Fruit fly (Drosophila melanogaster) whole organism, embryonic: ENCODE data around the gene CG13067.

Experiments used
- Bdp1 ChIP-seq: fragments of 200-800 bp; sonication (Bioruptor generic); optimal IDR thresholded peaks from 3 replicates; lab custom pipeline; 2016; ENCODE audit warnings: missing biosample characterization, missing genetic modification characterization
- Blimp-1 ChIP-seq: fragments of 200-800 bp; sonication (Bioruptor generic); optimal IDR thresholded peaks from 3 replicates; lab custom pipeline; 2018; ENCODE audit warnings: missing biosample characterization, missing genetic modification characterization, mild to moderate bottlenecking, moderate library complexity, missing genetic modification reagents
- Bteb2 ChIP-seq: fragments of 200-800 bp; sonication (Bioruptor generic); optimal IDR thresholded peaks from 2 replicates; lab custom pipeline; 2016; ENCODE audit warnings: missing biosample characterization, missing genetic modification characterization
- CG10654 ChIP-seq: fragments of 200-800 bp; sonication (Bioruptor generic); optimal IDR thresholded peaks from 2 replicates; lab custom pipeline; 2016; ENCODE audit warnings: missing biosample characterization, missing genetic modification characterization
- CG11085 ChIP-seq: fragments of 200-800 bp; sonication (Bioruptor generic); IDR thresholded peaks from 2 replicates; pipeline ENCODE4 v1.3.6; 2022; ENCODE audit warnings: missing biosample characterization, missing genetic modification characterization
- CG12155 ChIP-seq: fragments of 200-800 bp; sonication (Bioruptor generic); optimal IDR thresholded peaks from 3 replicates; lab custom pipeline; 2016; ENCODE audit warnings: missing biosample characterization, missing genetic modification characterization
- CG12391 ChIP-seq: fragments of 200-800 bp; sonication (Bioruptor generic); optimal IDR thresholded peaks from 3 replicates; lab custom pipeline; 2018; ENCODE audit warnings: missing biosample characterization, mild to moderate bottlenecking, missing genetic modification characterization, moderate library complexity
- CG13775 ChIP-seq: fragments of 200-800 bp; sonication (Bioruptor generic); optimal IDR thresholded peaks from 3 replicates; lab custom pipeline; 2017; ENCODE audit warnings: missing biosample characterization, mild to moderate bottlenecking, missing genetic modification characterization
- CG14860 ChIP-seq: fragments of 200-800 bp; sonication (Bioruptor generic); IDR thresholded peaks from 3 replicates; pipeline ENCODE4 v1.3.6; 2022; ENCODE audit warnings: missing biosample characterization, missing genetic modification characterization; ENCODE audit not compliant: partially characterized antibody
- CG1603 ChIP-seq: fragments of 200-800 bp; sonication (Bioruptor generic); optimal IDR thresholded peaks from 2 replicates; lab custom pipeline; 2019; ENCODE audit warnings: missing biosample characterization, mild to moderate bottlenecking, missing genetic modification characterization, moderate library complexity
- CG1647 ChIP-seq: fragments of 200-800 bp; sonication (Bioruptor generic); optimal IDR thresholded peaks from 3 replicates; lab custom pipeline; 2016; ENCODE audit warnings: missing biosample characterization, missing genetic modification characterization
- CG17186 ChIP-seq: fragments of 200-800 bp; sonication (Bioruptor generic); optimal IDR thresholded peaks from 3 replicates; lab custom pipeline; 2017; ENCODE audit warnings: missing biosample characterization, missing genetic modification reagents, missing genetic modification characterization
- CG17802 ChIP-seq: fragments of 200-800 bp; sonication (Bioruptor generic); optimal IDR thresholded peaks from 2 replicates; lab custom pipeline; 2018; ENCODE audit warnings: missing biosample characterization, mild to moderate bottlenecking, missing genetic modification characterization, moderate library complexity
- CG18011 ChIP-seq: fragments of 200-800 bp; sonication (Bioruptor generic); optimal IDR thresholded peaks from 2 replicates; lab custom pipeline; 2017; ENCODE audit warnings: missing biosample characterization, missing genetic modification characterization, mild to moderate bottlenecking, moderate library complexity, missing genotype
- CG34422 ChIP-seq: fragments of 200-800 bp; sonication (Bioruptor generic); IDR thresholded peaks from 3 replicates; pipeline ENCODE4 v1.3.6; 2022; ENCODE audit warnings: missing biosample characterization, missing genetic modification characterization
- CG6254 ChIP-seq: fragments of 200-800 bp; sonication (Bioruptor generic); optimal IDR thresholded peaks from 3 replicates; lab custom pipeline; 2017; ENCODE audit warnings: mild to moderate bottlenecking, missing biosample characterization, missing genetic modification reagents, missing genetic modification characterization
- CG6272 ChIP-seq: fragments of 200-800 bp; sonication (Bioruptor generic); IDR thresholded peaks from 2 replicates; pipeline ENCODE4 v1.3.6; 2022; ENCODE audit warnings: missing biosample characterization, missing genetic modification characterization
- CG7963 ChIP-seq: fragments of 200-800 bp; sonication (Bioruptor generic); IDR thresholded peaks from 3 replicates; pipeline ENCODE4 v1.3.6; 2022; ENCODE audit warnings: missing biosample characterization, missing genetic modification characterization; ENCODE audit not compliant: partially characterized antibody
- CG8388 ChIP-seq: fragments of 200-800 bp; sonication (Bioruptor generic); optimal IDR thresholded peaks from 2 replicates; lab custom pipeline; 2019; ENCODE audit warnings: missing biosample characterization, mild to moderate bottlenecking, missing genetic modification characterization, moderate library complexity
- CG9609 ChIP-seq: fragments of 200-800 bp; sonication (Bioruptor generic); optimal IDR thresholded peaks from 3 replicates; lab custom pipeline; 2016; ENCODE audit warnings: missing biosample characterization, missing genetic modification characterization
- CrebB ChIP-seq: fragments of 200-800 bp; sonication (Bioruptor generic); optimal IDR thresholded peaks from 3 replicates; lab custom pipeline; 2018; ENCODE audit warnings: missing biosample characterization, mild to moderate bottlenecking, missing genetic modification characterization
- Dp ChIP-seq: fragments of 200-800 bp; sonication (Bioruptor generic); optimal IDR thresholded peaks from 2 replicates; lab custom pipeline; 2018; ENCODE audit warnings: missing biosample characterization, mild to moderate bottlenecking, missing genetic modification characterization, moderate library complexity
- Eip74EF ChIP-seq, 2 experiments: fragments of 200-800 bp in 1 of 2; fragments of >200 bp in 1 of 2; sonication (Bioruptor generic) in 1 of 2; optimal IDR thresholded peaks; 2 replicates each; lab custom pipeline; 2017 to 2019; ENCODE audit warnings: missing biosample characterization in 2 of 2, missing genetic modification characterization in 2 of 2, mild to moderate bottlenecking in 1 of 2, moderate library complexity in 1 of 2
- Ets65A ChIP-seq: fragments of 200-800 bp; sonication (Bioruptor generic); peaks from one replicate; lab custom pipeline; 2016; ENCODE audit warnings: missing biosample characterization, missing genetic modification characterization
- Gsc ChIP-seq: fragments of 200-800 bp; sonication (Bioruptor generic); IDR thresholded peaks from 2 replicates; pipeline ENCODE4 v1.3.6; 2022; ENCODE audit warnings: missing biosample characterization, missing genetic modification characterization
- HLH54F ChIP-seq: fragments of 200-800 bp; sonication (Bioruptor generic); optimal IDR thresholded peaks from 3 replicates; lab custom pipeline; 2016; ENCODE audit warnings: missing biosample characterization, missing genetic modification characterization
- Mes4 ChIP-seq: fragments of 200-800 bp; sonication (Bioruptor generic); optimal IDR thresholded peaks from 2 replicates; lab custom pipeline; 2016; ENCODE audit warnings: missing biosample characterization, missing genetic modification characterization
- Rx ChIP-seq: fragments of 200-800 bp; sonication (Bioruptor generic); IDR thresholded peaks from 2 replicates; pipeline ENCODE4 v1.3.6; 2022; ENCODE audit warnings: missing biosample characterization, missing genetic modification characterization
- Sry-δ ChIP-seq: fragments of 200-800 bp; sonication (Bioruptor generic); optimal IDR thresholded peaks from 2 replicates; lab custom pipeline; 2016; ENCODE audit warnings: missing biosample characterization, missing genetic modification characterization
- Xbp1 ChIP-seq: fragments of 200-800 bp; sonication (Bioruptor generic); optimal IDR thresholded peaks from 3 replicates; lab custom pipeline; 2016; ENCODE audit warnings: missing biosample characterization, mild to moderate bottlenecking, missing genetic modification characterization
- amos ChIP-seq: fragments of 200-800 bp; sonication (Bioruptor generic); IDR thresholded peaks from 2 replicates; pipeline ENCODE4 v1.3.6; 2022; ENCODE audit warnings: missing biosample characterization, missing genetic modification characterization; ENCODE audit not compliant: partially characterized antibody
- caup ChIP-seq: fragments of 200-800 bp; sonication (Bioruptor generic); optimal IDR thresholded peaks from 3 replicates; lab custom pipeline; 2017; ENCODE audit warnings: missing biosample characterization, mild to moderate bottlenecking, missing genetic modification characterization, moderate library complexity; ENCODE audit not compliant: severe bottlenecking
- cwo ChIP-seq: fragments of 200-800 bp; sonication (Bioruptor generic); optimal IDR thresholded peaks from 3 replicates; lab custom pipeline; 2017; ENCODE audit warnings: missing biosample characterization, missing genetic modification characterization, mild to moderate bottlenecking, moderate library complexity, missing genetic modification reagents
- disco-r ChIP-seq: fragments of 200-800 bp; sonication (Bioruptor generic); optimal IDR thresholded peaks from 2 replicates; lab custom pipeline; 2016; ENCODE audit warnings: missing biosample characterization, missing genetic modification characterization
- dmrt11E ChIP-seq: fragments of 200-800 bp; sonication (Bioruptor generic); optimal IDR thresholded peaks from 3 replicates; lab custom pipeline; 2018; ENCODE audit warnings: missing biosample characterization, mild to moderate bottlenecking, missing genetic modification characterization, moderate library complexity
- ind ChIP-seq: fragments of 200-800 bp; sonication (Bioruptor generic); optimal IDR thresholded peaks from 3 replicates; lab custom pipeline; 2016; ENCODE audit warnings: missing biosample characterization, missing genetic modification characterization
- jumu ChIP-seq: fragments of 200-800 bp; sonication (Bioruptor generic); optimal IDR thresholded peaks from 3 replicates; lab custom pipeline; 2016; ENCODE audit warnings: missing biosample characterization, missing genetic modification characterization
- kay ChIP-seq: fragments of 200-800 bp; sonication (Bioruptor generic); optimal IDR thresholded peaks from 2 replicates; lab custom pipeline; 2016; ENCODE audit warnings: missing biosample characterization, missing genetic modification characterization
- kni ChIP-seq: fragments of 200-800 bp; sonication (Bioruptor generic); optimal IDR thresholded peaks from 3 replicates; lab custom pipeline; 2017; ENCODE audit warnings: mild to moderate bottlenecking, missing biosample characterization, missing genetic modification reagents, missing genetic modification characterization
- slbo ChIP-seq: fragments of 200-800 bp; sonication (Bioruptor generic); IDR thresholded peaks from 2 replicates; pipeline ENCODE4 v1.3.6; 2022; ENCODE audit warnings: missing biosample characterization, missing genetic modification characterization
- tgo ChIP-seq: fragments of 200-800 bp; sonication (Bioruptor generic); IDR thresholded peaks from 3 replicates; pipeline ENCODE4 v1.3.6; 2022; ENCODE audit warnings: missing biosample characterization, missing genetic modification characterization
- toy ChIP-seq: fragments of 200-800 bp; sonication (Bioruptor generic); IDR thresholded peaks from 2 replicates; pipeline ENCODE4 v1.3.6; 2022; ENCODE audit warnings: missing biosample characterization, missing genetic modification characterization
- vvl ChIP-seq: fragments of 200-800 bp; sonication (Bioruptor generic); IDR thresholded peaks from 2 replicates; pipeline ENCODE4 v1.3.6; 2022; ENCODE audit warnings: missing biosample characterization, missing genetic modification characterization

The CG13067 gene

DNA sequence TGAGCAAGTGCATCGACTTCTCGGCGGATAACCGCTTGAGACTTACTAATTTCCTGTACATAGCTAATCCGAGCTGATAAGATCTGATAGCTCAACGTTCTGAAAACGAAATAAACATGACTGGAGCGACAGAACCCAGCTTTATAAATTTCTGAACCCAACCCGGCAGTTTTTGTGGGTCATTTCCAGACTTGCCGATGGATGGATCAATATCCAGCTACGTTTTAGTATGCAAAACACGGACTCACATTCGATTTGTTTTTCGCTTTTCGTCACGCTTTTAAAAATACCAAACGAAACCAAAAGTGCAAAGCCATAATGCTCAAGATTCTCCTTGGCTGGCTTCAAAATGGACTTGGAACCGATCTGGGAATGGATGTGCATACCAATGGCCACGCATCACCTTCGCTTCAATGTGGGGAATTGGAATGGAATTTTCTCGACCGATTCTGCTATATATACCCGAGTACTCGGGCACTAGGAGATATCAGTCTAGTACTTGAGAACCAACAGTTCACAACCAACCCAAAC lies at the start of gene CG13067, which contains the start of gene CG34248:
TSS of gene CG13067 (plus strand) at position 481 of the 531 bp plus-strand sequence.
TSS of gene CG34248 (minus strand) at position 101 of the 531 bp plus-strand sequence.
- TF ChIP-seq CG13775 (GFP tag; lab: Kevin White, UChicago) (no peak), vvl (GFP tag; lab: Robert Waterston, UW) (peak; percentile 25; the same call in 1 of the 2 replicates), Blimp-1 (GFP tag; lab: Kevin White, UChicago) (peak; percentile 80)

DNA sequence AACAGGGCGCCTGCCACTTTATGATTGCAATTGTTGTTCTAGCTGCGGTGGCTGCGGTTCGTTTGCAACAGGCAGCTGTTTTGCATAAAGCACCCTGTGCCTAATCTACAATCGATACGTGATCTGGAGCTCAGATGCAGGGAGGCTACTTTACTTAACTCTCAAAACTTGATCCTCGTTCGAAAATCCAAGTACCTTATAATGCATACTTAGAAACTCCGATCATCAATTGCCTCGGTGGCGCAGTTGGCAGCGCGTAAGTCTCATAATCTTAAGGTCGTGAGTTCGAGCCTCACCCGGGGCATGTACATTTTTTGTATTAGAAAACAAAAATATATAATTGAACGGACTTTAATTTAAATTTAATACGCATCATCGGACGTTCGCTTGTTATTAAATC lies 49.3 kb upstream of the CG13067 start:
- TF ChIP-seq Bdp1 (GFP tag; lab: Kevin White, UChicago) = peak; percentile 64
- 0 out of 2 replicates have a peak, but pooled peaks have one; percentile 24 for TF ChIP-seq CG6272 (GFP tag; lab: Robert Waterston, UW)
- TF ChIP-seq CG6254 (GFP tag; lab: Kevin White, UChicago) = peak; percentile 78
- no peak for TF ChIP-seq Sry-δ (GFP tag; lab: Kevin White, UChicago)
- TF ChIP-seq amos (GFP tag; lab: Robert Waterston, UW) = peak; percentile 18; the same call in 1 of the 2 replicates
- TF ChIP-seq cwo (GFP tag; lab: Kevin White, UChicago) = no peak
- no peak for TF ChIP-seq CG9609
- TF ChIP-seq Gsc (GFP tag; lab: Robert Waterston, UW) = 0 out of 2 replicates have a peak, but pooled peaks have one; percentile 5

DNA sequence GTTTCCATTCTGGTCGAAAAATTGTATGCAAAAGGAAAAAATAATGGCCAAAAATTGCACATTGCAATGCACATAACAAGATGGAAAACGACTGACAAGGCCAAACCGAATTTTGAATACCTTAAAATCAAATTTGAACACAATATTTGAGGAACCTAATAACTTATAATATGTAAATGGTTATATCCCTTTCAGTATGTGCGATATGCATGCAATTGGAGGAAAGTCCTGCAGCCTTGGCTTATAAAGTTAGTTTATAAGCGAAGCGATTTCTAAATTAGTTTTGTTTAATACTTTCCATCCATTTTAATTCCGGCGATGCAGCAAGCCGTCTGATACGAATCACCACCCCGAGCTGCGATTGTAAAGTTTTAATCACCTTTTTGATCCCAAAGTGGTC lies 45.9 kb upstream of the CG13067 start:
- TF ChIP-seq Ets65A (GFP tag; lab: Kevin White, UChicago) (peak; percentile 46), toy (GFP tag; lab: Robert Waterston, UW) (no peak), CG12391 (tag; lab: Kevin White, UChicago) (no peak)

DNA sequence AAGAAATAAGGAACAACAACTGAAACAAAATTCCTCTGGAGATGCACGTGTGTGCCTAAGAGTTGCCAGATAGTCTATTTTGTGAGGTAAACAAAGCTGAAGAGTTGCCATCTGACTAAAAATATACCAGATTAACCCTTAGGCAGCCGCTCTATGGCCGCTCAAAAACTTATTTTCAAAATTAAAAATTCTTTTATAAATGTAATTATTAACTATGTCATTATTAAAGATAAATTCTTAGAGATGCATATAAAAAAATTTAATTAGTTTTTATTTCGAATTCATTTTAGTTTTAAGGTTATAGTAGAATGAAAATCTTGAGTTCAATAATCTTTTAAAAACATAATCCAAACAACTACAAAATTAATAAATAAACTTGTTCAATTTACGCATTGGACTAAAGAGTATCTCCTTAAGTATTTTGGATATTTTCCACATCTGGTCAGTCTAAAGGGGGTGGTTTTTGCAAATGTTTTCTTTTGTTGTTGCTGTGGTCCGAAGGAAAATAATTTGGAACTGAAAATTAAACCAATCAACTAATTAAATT lies 42.4 kb upstream of the CG13067 start, which contains the start of gene Tmx3:
TSS of gene Tmx3 (plus strand) at position 442 of the 547 bp plus-strand sequence.
- TF ChIP-seq CG17802 (tag; lab: Kevin White, UChicago) (peak; percentile 67), tgo (GFP tag; lab: Robert Waterston, UW) (peak; percentile 94), CG1647 (GFP tag; lab: Kevin White, UChicago) (peak; percentile 39), disco-r (GFP tag; lab: Kevin White, UChicago) (peak; percentile 14), HLH54F (peak; percentile 59), CG12155 (GFP tag; lab: Kevin White, UChicago) (peak; percentile 87), CG17186 (GFP tag; lab: Kevin White, UChicago) (peak; percentile 11), ind (GFP tag; lab: Kevin White, UChicago) (peak; percentile 82), Mes4 (GFP tag; lab: Kevin White, UChicago) (no peak), Dp (peak; percentile 28), CG11085 (GFP tag; lab: Robert Waterston, UW) (peak; percentile 92), CG34422 (GFP tag; lab: Robert Waterston, UW) (peak; percentile 96), Bteb2 (GFP tag; lab: Kevin White, UChicago) (peak; percentile 48), Blimp-1 (GFP tag; lab: Kevin White, UChicago) (peak; percentile 85), Xbp1 (peak; percentile 93), Eip74EF (GFP tag; optimal IDR thresholded peaks at IDR 0.05; lab: Kevin White, UChicago) (no peak), jumu (GFP tag; lab: Kevin White, UChicago) (peak; percentile 23), CG8388 (GFP tag; lab: Kevin White, UChicago) (peak; percentile 84), caup (GFP tag; lab: Kevin White, UChicago) (peak; percentile 62), dmrt11E (tag; lab: Kevin White, UChicago) (peak; percentile 89), CG1603 (peak; percentile 38), kay (peak; percentile 76), slbo (GFP tag; lab: Robert Waterston, UW) (peak; percentile 96), kni (no peak), CG7963 (GFP tag; lab: Robert Waterston, UW) (no peak), CG10654 (peak; percentile 87), CG14860 (GFP tag; lab: Robert Waterston, UW) (no peak), CrebB (peak; percentile 61), Rx (GFP tag; lab: Robert Waterston, UW) (peak; percentile 89), CG18011 (GFP tag; lab: Kevin White, UChicago) (peak; percentile 57)
